Worm (Caenorhabditis elegans): ENCODE data around the gene pqn-75.

The pqn-75 gene

DNA sequence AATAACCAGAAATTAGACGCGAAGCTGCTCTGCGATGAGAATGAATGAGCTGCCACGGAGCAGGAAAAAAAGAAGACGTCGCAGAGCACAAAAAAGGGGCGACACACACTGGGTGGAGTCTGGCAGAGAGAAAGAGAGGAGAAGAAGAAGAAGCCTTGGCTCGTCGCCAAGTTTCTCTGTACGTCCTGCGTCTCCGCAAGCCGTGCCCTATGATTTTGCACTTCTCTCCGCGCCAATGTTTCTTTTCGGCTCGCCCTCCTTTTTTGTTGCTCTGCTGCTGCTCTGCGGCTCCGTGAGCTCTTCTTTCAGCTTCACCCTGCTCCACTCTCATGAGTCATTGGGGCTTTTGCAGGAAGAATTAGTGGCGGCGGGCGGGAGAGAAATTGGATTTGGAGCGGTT, 37.2 kb upstream of the pqn-75 start, which contains the start of gene hlh-30 (continued):
- no peak for TF ChIP-seq nhr-77 (tag; optimal IDR thresholded peaks at IDR 0.05)
- no peak for TF ChIP-seq unc-130 (tag; optimal IDR thresholded peaks at IDR 0.05)
- TF ChIP-seq nhr-90 (tag; optimal IDR thresholded peaks at IDR 0.05; ENCODE audit: poor library complexity): no peak
- no peak for TF ChIP-seq skn-1 (tag; optimal IDR thresholded peaks at IDR 0.05)
- TF ChIP-seq elt-2 (tag; optimal IDR thresholded peaks at IDR 0.05): no peak
- TF ChIP-seq fkh-10 (GFP tag; optimal IDR thresholded peaks at IDR 0.05): peak; percentile 59
- TF ChIP-seq hlh-4 (tag; optimal IDR thresholded peaks at IDR 0.05): no peak
- peak; percentile 88 for TF ChIP-seq lin-14 (GFP tag; optimal IDR thresholded peaks at IDR 0.05)
- TF ChIP-seq pag-3 (tag; optimal IDR thresholded peaks at IDR 0.05; ENCODE audit: borderline replicate concordance, insufficient read depth): no peak
- TF ChIP-seq zip-4 (GFP tag; optimal IDR thresholded peaks at IDR 0.05): no peak
- no peak for TF ChIP-seq nhr-84 (tag; optimal IDR thresholded peaks at IDR 0.05)
- peak; percentile 55 for TF ChIP-seq fos-1 (tag; optimal IDR thresholded peaks at IDR 0.05)
- peak; percentile 69 for TF ChIP-seq unc-86 (tag; optimal IDR thresholded peaks at IDR 0.05)
- TF ChIP-seq jun-1 (tag; optimal IDR thresholded peaks at IDR 0.05): no peak
- peak; percentile 29 for TF ChIP-seq snu-23 (GFP tag; optimal IDR thresholded peaks at IDR 0.05)
- TF ChIP-seq fkh-8 (tag; optimal IDR thresholded peaks at IDR 0.05): peak; percentile 88
- TF ChIP-seq hlh-17 (GFP tag; optimal IDR thresholded peaks at IDR 0.05; ENCODE audit: borderline replicate concordance): no peak
- no peak for TF ChIP-seq grh-1 (GFP tag; IDR thresholded peaks at IDR 0.05)
- no peak for TF ChIP-seq sup-37 (GFP tag; optimal IDR thresholded peaks at IDR 0.05)
- peak; percentile 75 for TF ChIP-seq nhr-47 (tag; optimal IDR thresholded peaks at IDR 0.05)
- TF ChIP-seq fkh-4 (tag; optimal IDR thresholded peaks at IDR 0.05; ENCODE audit: borderline replicate concordance): no peak
- no peak for TF ChIP-seq ztf-4 (tag; optimal IDR thresholded peaks at IDR 0.05)
- TF ChIP-seq sox-4 (tag; optimal IDR thresholded peaks at IDR 0.05): peak; percentile 23
- no peak for TF ChIP-seq alr-1 (tag; optimal IDR thresholded peaks at IDR 0.05; ENCODE audit: borderline replicate concordance)
- peak; percentile 71 for TF ChIP-seq nhr-71 (tag; optimal IDR thresholded peaks at IDR 0.05)
- no peak for TF ChIP-seq efl-3 (GFP tag; optimal IDR thresholded peaks at IDR 0.05)
- no peak for TF ChIP-seq lin-39 (tag; optimal IDR thresholded peaks at IDR 0.05)
- peak; percentile 11 for TF ChIP-seq nhr-20 (tag; optimal IDR thresholded peaks at IDR 0.05)
- TF ChIP-seq ces-1 (GFP tag; optimal IDR thresholded peaks at IDR 0.05): no peak
- no peak for TF ChIP-seq ceh-90 (tag; optimal IDR thresholded peaks at IDR 0.05)

DNA sequence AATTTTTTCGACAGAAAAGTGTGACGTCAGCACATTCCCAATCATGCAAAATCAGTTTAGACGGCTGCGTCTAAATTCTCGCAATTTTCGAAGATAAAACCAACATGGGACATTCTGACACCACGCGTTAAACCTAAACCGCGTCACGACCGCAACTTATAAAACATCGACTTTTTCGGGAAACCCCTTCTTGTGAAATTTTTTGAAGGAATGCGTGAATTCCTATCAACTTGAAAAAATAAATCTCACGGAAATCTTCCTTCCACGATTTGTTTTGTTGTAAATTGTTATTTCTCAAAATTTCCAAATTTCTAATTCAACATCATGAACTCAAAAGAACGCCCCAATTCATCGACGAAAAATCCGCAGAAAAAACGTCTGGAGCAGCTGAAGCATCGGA, 32.1 kb upstream of the pqn-75 start, which contains the start of gene F35F11.2:
Gene F35F11.2 (plus strand): TSS at position 301 of the 400 bp plus-strand sequence.
- TF ChIP-seq lin-14 (GFP tag; optimal IDR thresholded peaks at IDR 0.05) (no peak), lin-13 (GFP tag; optimal IDR thresholded peaks at IDR 0.05) (no peak), mdl-1 (tag; optimal IDR thresholded peaks at IDR 0.05) (no peak), unc-30 (tag; optimal IDR thresholded peaks at IDR 0.05) (no peak), zip-4 (GFP tag; optimal IDR thresholded peaks at IDR 0.05) (no peak), C34B4.2 (tag; optimal IDR thresholded peaks at IDR 0.05) (no peak), mef-2 (tag; optimal IDR thresholded peaks at IDR 0.05) (no peak), unc-86 (tag; optimal IDR thresholded peaks at IDR 0.05) (no peak), hpl-2 (GFP tag; optimal IDR thresholded peaks at IDR 0.05) (no peak), isw-1 (GFP tag; IDR thresholded peaks at IDR 0.05) (no peak), pag-3 (tag; optimal IDR thresholded peaks at IDR 0.05; ENCODE audit: borderline replicate concordance, insufficient read depth) (no peak), F16B12.6 (tag; optimal IDR thresholded peaks at IDR 0.05) (no peak), blmp-1 (tag; optimal IDR thresholded peaks at IDR 0.05) (no peak), nhr-47 (tag; optimal IDR thresholded peaks at IDR 0.05) (no peak), sup-37 (GFP tag; optimal IDR thresholded peaks at IDR 0.05) (no peak), elt-3 (tag; optimal IDR thresholded peaks at IDR 0.05) (no peak), lin-35 (GFP tag; optimal IDR thresholded peaks at IDR 0.05) (no peak), egl-27 (tag; optimal IDR thresholded peaks at IDR 0.05) (no peak)
